Worm (Caenorhabditis elegans): ENCODE data around the gene F13A7.1.

ce11 chrV:16346406-16347108 is 31.2 kb downstream of the F13A7.1 start, which contains the start of the genes W08G11.5 and W08G11.1:
- TF ChIP-seq ztf-11 (tag; optimal IDR thresholded peaks at IDR 0.05) (no peak), unc-39 (tag; optimal IDR thresholded peaks at IDR 0.05) (no peak), ceh-82 (tag; optimal IDR thresholded peaks at IDR 0.05) (no peak), ztf-4 (tag; optimal IDR thresholded peaks at IDR 0.05) (no peak), aly-2 (tag; optimal IDR thresholded peaks at IDR 0.05) (no peak), snpc-4 (tag; optimal IDR thresholded peaks at IDR 0.05) (no peak), mdl-1 (tag; optimal IDR thresholded peaks at IDR 0.05) (no peak)
